Fruit fly (Drosophila melanogaster): ENCODE measurements around the gene mus201.

The mus201 gene

DNA sequence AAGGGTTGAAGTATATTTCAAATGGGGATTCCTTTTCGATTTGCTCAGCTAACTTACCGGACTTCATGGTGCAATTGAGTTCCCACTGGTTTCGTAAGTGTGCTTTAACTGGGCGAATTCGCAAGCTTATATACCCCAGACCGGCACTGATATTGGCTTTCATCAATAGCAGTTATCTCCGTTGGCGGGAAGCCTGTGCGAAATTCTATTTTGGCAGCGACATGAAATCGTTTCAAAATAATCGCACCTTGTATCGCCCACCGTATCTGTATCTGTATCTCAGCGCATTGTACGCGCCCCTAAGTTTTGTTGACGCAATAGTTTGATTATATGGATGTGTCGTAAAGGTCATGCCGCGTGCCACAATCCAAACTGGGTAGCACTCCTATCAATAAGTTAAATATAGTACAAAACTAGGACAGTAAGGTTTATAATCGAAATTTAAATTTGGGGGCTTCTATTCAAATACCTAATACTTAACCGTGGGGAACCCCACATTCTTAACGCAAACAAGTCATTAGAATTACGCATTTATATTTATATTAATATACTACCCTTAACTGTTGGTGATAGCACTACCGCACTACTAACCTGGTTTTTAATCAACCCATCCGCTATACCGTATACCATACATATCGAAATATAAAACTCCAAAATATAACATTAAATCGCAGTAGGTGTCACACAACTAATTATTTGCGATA is 41.8 kb upstream of the mus201 start, which contains the start of the genes Peritrophin-15a and CG13385:
Gene Peritrophin-15a, minus strand, starts transcription at position 101 of the 704 bp plus-strand sequence.
Gene CG13385, plus strand, starts transcription at position 654 of the 704 bp plus-strand sequence.
- TF ChIP-seq CG14655 (GFP tag; optimal IDR thresholded peaks at IDR 0.05) (no peak), CG8301 (tag; optimal IDR thresholded peaks at IDR 0.05) (no peak), Snoo (tag; optimal IDR thresholded peaks at IDR 0.05) (no peak), CG8159 (tag; optimal IDR thresholded peaks at IDR 0.05) (no peak), CG10348 (GFP tag; IDR thresholded peaks at IDR 0.05) (no peak), CG17806 (tag; optimal IDR thresholded peaks at IDR 0.05) (no peak), D1 (tag; optimal IDR thresholded peaks at IDR 0.05) (no peak), CG12605 (GFP tag; IDR thresholded peaks at IDR 0.05) (no peak), Pif1B (GFP tag; optimal IDR thresholded peaks at IDR 0.05) (no peak), CG15710 (tag; optimal IDR thresholded peaks at IDR 0.05) (no peak), Pif1A (GFP tag; optimal IDR thresholded peaks at IDR 0.05) (no peak), CG9948 (tag; optimal IDR thresholded peaks at IDR 0.05) (no peak)

- no peak for TF ChIP-seq EcR (GFP tag; optimal IDR thresholded peaks at IDR 0.05)
Observed at dm6 chr2L:8398721-8399120, 39.2 kb upstream of the mus201 start, which contains the start of gene CG13386. CG13386 (plus strand) TSS chr2L:8399021.

dm6 chr2L:8399863-8400598 is 37.9 kb upstream of the mus201 start, which contains the start of gene CG31898:
CG31898 (plus strand) TSS chr2L:8400421.
- TF ChIP-seq CG13204 (GFP tag; optimal IDR thresholded peaks at IDR 0.05): no peak
- TF ChIP-seq CG12605 (GFP tag; IDR thresholded peaks at IDR 0.05): no peak

dm6 chr2L:8402928-8403285 is 35.1 kb upstream of the mus201 start, which contains the start of gene fy:
fy (minus strand) TSS chr2L:8403280.
- no peak for TF ChIP-seq gl (tag; optimal IDR thresholded peaks at IDR 0.05)
- no peak for TF ChIP-seq CG8301 (tag; optimal IDR thresholded peaks at IDR 0.05)
- TF ChIP-seq Snoo (tag; optimal IDR thresholded peaks at IDR 0.05): no peak
- TF ChIP-seq CG13204 (GFP tag; optimal IDR thresholded peaks at IDR 0.05): no peak
- no peak for TF ChIP-seq EcR (GFP tag; optimal IDR thresholded peaks at IDR 0.05)
- no peak for TF ChIP-seq D1 (tag; optimal IDR thresholded peaks at IDR 0.05)
- no peak for TF ChIP-seq CG9948 (tag; optimal IDR thresholded peaks at IDR 0.05)
- TF ChIP-seq rn (GFP tag; IDR thresholded peaks at IDR 0.05): no peak
- TF ChIP-seq CG12605 (GFP tag; IDR thresholded peaks at IDR 0.05): no peak
- no peak for TF ChIP-seq CG10348 (GFP tag; IDR thresholded peaks at IDR 0.05)
- TF ChIP-seq fd96Ca (GFP tag; IDR thresholded peaks at IDR 0.05): no peak
- no peak for TF ChIP-seq CG17806 (tag; optimal IDR thresholded peaks at IDR 0.05)
- TF ChIP-seq Ets98B (GFP tag; IDR thresholded peaks at IDR 0.05): no peak
- TF ChIP-seq Pif1A (GFP tag; optimal IDR thresholded peaks at IDR 0.05): no peak
- no peak for TF ChIP-seq Pif1B (GFP tag; optimal IDR thresholded peaks at IDR 0.05)
- no peak for TF ChIP-seq CG15710 (tag; optimal IDR thresholded peaks at IDR 0.05)

DNA sequence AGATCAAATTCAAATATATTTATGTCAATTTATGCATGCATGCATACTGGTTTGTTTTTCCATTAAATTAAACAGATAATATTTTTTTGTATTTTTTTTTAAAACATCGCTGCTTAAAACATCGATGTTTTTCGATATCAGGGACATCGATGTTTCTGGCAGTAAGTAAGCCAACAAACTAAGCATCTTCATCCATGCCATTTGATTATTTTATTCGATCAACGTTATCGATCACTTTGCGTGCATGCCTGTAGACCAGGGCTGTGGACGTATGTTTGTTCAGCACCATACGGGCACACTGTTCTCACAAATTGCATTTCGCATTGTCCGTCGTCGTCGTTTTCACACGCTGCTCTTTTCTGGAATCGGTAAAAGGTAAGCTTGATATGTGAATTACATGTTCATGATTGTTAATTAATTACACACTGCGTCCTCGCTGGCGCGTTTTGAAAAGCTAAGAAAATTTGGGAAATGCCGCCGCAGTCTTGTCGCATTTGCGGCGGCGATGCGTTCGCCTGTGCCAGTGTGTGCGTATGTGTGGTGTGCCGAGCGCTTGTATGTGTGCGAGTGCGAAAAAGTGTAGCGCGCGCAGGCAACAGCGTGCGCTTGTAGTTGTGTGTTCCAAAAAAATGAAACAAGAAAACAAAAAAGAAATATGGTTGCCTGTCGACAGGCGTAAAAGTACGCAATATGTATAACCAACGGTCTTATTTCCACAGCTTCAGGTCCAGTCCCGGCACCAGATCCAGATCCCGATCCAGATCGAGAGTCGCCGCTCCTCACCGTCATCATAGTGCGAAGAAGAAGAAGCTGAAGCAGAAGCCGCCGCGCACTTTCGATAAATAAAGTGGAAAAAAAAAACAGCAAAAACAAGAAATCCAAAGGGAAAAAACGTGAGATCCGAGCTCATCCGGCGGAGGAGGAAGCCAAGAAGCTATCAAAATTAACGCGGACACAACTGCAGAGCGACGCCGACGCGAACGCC is 34.4 kb upstream of the mus201 start, which contains the start of gene emb:
Gene emb, plus strand, starts transcription at position 288 of the 985 bp plus-strand sequence.
- TF ChIP-seq CG10348 (GFP tag; IDR thresholded peaks at IDR 0.05): no peak
- no peak for TF ChIP-seq CG14655 (GFP tag; optimal IDR thresholded peaks at IDR 0.05)
- TF ChIP-seq Snoo (tag; optimal IDR thresholded peaks at IDR 0.05): peak; percentile 41
- TF ChIP-seq EcR (GFP tag; optimal IDR thresholded peaks at IDR 0.05): peak; percentile 11
- peak; percentile 39 for TF ChIP-seq CG34367 (tag; optimal IDR thresholded peaks at IDR 0.05)
- TF ChIP-seq CG4496 (GFP tag; IDR thresholded peaks at IDR 0.05): peak; percentile 72
- peak; percentile 74 for TF ChIP-seq gl (tag; optimal IDR thresholded peaks at IDR 0.05)
- peak; percentile 3 for TF ChIP-seq CG17806 (tag; optimal IDR thresholded peaks at IDR 0.05)
- no peak for TF ChIP-seq CG13204 (GFP tag; optimal IDR thresholded peaks at IDR 0.05)
- TF ChIP-seq CG8159 (tag; optimal IDR thresholded peaks at IDR 0.05): peak; percentile 49
- TF ChIP-seq CG15710 (tag; optimal IDR thresholded peaks at IDR 0.05): peak; percentile 35
- TF ChIP-seq CG9948 (tag; optimal IDR thresholded peaks at IDR 0.05): peak; percentile 12
- no peak for TF ChIP-seq Pif1A (GFP tag; optimal IDR thresholded peaks at IDR 0.05)
- TF ChIP-seq fd96Ca (GFP tag; IDR thresholded peaks at IDR 0.05): peak; percentile 50
- TF ChIP-seq CG32121 (GFP tag; IDR thresholded peaks at IDR 0.05): peak; percentile 49; the same call in 1 of the 2 replicates
- no peak for TF ChIP-seq D1 (tag; optimal IDR thresholded peaks at IDR 0.05)
- TF ChIP-seq Pif1B (GFP tag; optimal IDR thresholded peaks at IDR 0.05): no peak
- 0 out of 2 replicates have a peak, but pooled peaks have one; percentile 36 for TF ChIP-seq Ets98B (GFP tag; IDR thresholded peaks at IDR 0.05)
- no peak for TF ChIP-seq CG8301 (tag; optimal IDR thresholded peaks at IDR 0.05)
- peak; percentile 24; the same call in 1 of the 2 replicates for TF ChIP-seq rn (GFP tag; IDR thresholded peaks at IDR 0.05)
- peak; percentile 73; the same call in 1 of the 2 replicates for TF ChIP-seq CG12605 (GFP tag; IDR thresholded peaks at IDR 0.05)

Data from whole organism, pupa.